Fruit fly (Drosophila melanogaster): ENCODE results near the gene CG14431.
A peak's percentile ranks its signal among the peaks of the same experiment; 100 is the strongest.

dm6 chrX:6991286-6991685 is 83.2 kb downstream of the CG14431 start, which contains the start of gene ogre:
- TF ChIP-seq dl (GFP tag; optimal IDR thresholded peaks at IDR 0.05; ENCODE audit: insufficient read depth in 1 of 2, partially characterized antibody in 2 of 2) (no peak), Vsx2 (GFP tag; optimal IDR thresholded peaks at IDR 0.05; ENCODE audit: partially characterized antibody) (peak; percentile 43), N (GFP tag; optimal IDR thresholded peaks at IDR 0.05) (no peak)
